Fruit fly (Drosophila melanogaster) whole organism, embryonic: Measurements from ENCODE around the gene CG8312.

Source experiments
- Atf-2 ChIP-seq: fragments of 200-800 bp; sonication (Bioruptor generic); optimal IDR thresholded peaks from 2 replicates; lab custom pipeline; 2016; ENCODE audit warnings: missing biosample characterization, missing genetic modification characterization
- CG11560 ChIP-seq: fragments of 200-800 bp; sonication (Bioruptor generic); IDR thresholded peaks from 3 replicates; pipeline ENCODE4 v1.3.6; 2022; ENCODE audit warnings: missing biosample characterization, missing genetic modification characterization
- CG13296 ChIP-seq: fragments of 200-800 bp; sonication (Bioruptor generic); optimal IDR thresholded peaks from 3 replicates; lab custom pipeline; 2018; ENCODE audit warnings: missing biosample characterization, mild to moderate bottlenecking, missing genetic modification characterization
- CG14441 ChIP-seq: fragments of 200-800 bp; sonication (Bioruptor generic); IDR thresholded peaks from 2 replicates; pipeline ENCODE4 v1.3.6; 2022; ENCODE audit warnings: missing biosample characterization, missing genetic modification characterization
- CG15011 ChIP-seq: fragments of 200-800 bp; sonication (Bioruptor generic); optimal IDR thresholded peaks from 3 replicates; lab custom pipeline; 2018; ENCODE audit warnings: missing biosample characterization, mild to moderate bottlenecking, missing genetic modification characterization
- CG15696 ChIP-seq: fragments of 200-800 bp; sonication (Bioruptor generic); optimal IDR thresholded peaks from 2 replicates; lab custom pipeline; 2019; ENCODE audit warnings: missing biosample characterization, mild to moderate bottlenecking, missing genetic modification characterization, moderate library complexity
- CG17328 ChIP-seq: fragments of 200-800 bp; sonication (Bioruptor generic); IDR thresholded peaks from 2 replicates; pipeline ENCODE4 v1.3.6; 2022; ENCODE audit warnings: missing biosample characterization, missing genetic modification characterization
- CG17385 ChIP-seq: fragments of 200-800 bp; sonication (Bioruptor generic); optimal IDR thresholded peaks from 3 replicates; lab custom pipeline; 2018; ENCODE audit warnings: missing biosample characterization, mild to moderate bottlenecking, missing genetic modification characterization
- CG17912 ChIP-seq: fragments of 200-800 bp; sonication (Bioruptor generic); optimal IDR thresholded peaks from 2 replicates; lab custom pipeline; 2018; ENCODE audit warnings: missing biosample characterization, mild to moderate bottlenecking, missing genetic modification characterization
- CG3163 ChIP-seq: fragments of 200-800 bp; sonication (Bioruptor generic); optimal IDR thresholded peaks from 3 replicates; lab custom pipeline; 2016; ENCODE audit warnings: missing biosample characterization, missing genetic modification characterization
- CG32772 ChIP-seq: fragments of 200-800 bp; sonication (Bioruptor generic); IDR thresholded peaks from 2 replicates; pipeline ENCODE4 v1.3.6; 2022; ENCODE audit warnings: missing biosample characterization, missing genetic modification characterization
- CG34376 ChIP-seq: fragments of 200-800 bp; sonication (Bioruptor generic); optimal IDR thresholded peaks from 2 replicates; lab custom pipeline; 2018; ENCODE audit warnings: missing biosample characterization, mild to moderate bottlenecking, missing genetic modification characterization
- CG34422 ChIP-seq: fragments of 200-800 bp; sonication (Bioruptor generic); IDR thresholded peaks from 3 replicates; pipeline ENCODE4 v1.3.6; 2022; ENCODE audit warnings: missing biosample characterization, missing genetic modification characterization
- CG4820 ChIP-seq: fragments of 200-800 bp; sonication (Bioruptor generic); optimal IDR thresholded peaks from 3 replicates; lab custom pipeline; 2016; ENCODE audit warnings: missing biosample characterization, missing genetic modification characterization
- CG5245 ChIP-seq: fragments of 200-800 bp; sonication (Bioruptor generic); optimal IDR thresholded peaks from 3 replicates; lab custom pipeline; 2016; ENCODE audit warnings: missing biosample characterization, missing genetic modification characterization
- CG6254 ChIP-seq: fragments of 200-800 bp; sonication (Bioruptor generic); optimal IDR thresholded peaks from 3 replicates; lab custom pipeline; 2017; ENCODE audit warnings: mild to moderate bottlenecking, missing biosample characterization, missing genetic modification reagents, missing genetic modification characterization
- CG6654 ChIP-seq: fragments of 200-800 bp; sonication (Bioruptor generic); optimal IDR thresholded peaks from 2 replicates; lab custom pipeline; 2017; ENCODE audit warnings: missing biosample characterization, mild to moderate bottlenecking, missing genetic modification characterization
- CG6791 ChIP-seq: fragments of 200-800 bp; sonication (Bioruptor generic); IDR thresholded peaks from 3 replicates; pipeline ENCODE4 v1.3.6; 2022; ENCODE audit warnings: missing biosample characterization, missing genetic modification characterization; ENCODE audit not compliant: partially characterized antibody
- CG9437 ChIP-seq: fragments of 200-800 bp; sonication (Bioruptor generic); optimal IDR thresholded peaks from 2 replicates; lab custom pipeline; 2018; ENCODE audit warnings: missing biosample characterization, mild to moderate bottlenecking, missing genetic modification characterization
- Dref ChIP-seq: fragments of 200-800 bp; sonication (Bioruptor generic); IDR thresholded peaks from 2 replicates; pipeline ENCODE4 v1.3.6; 2022; ENCODE audit warnings: missing biosample characterization, missing genetic modification characterization
- E2f1 ChIP-seq: fragments of 200-800 bp; sonication (Bioruptor generic); IDR thresholded peaks from 2 replicates; pipeline ENCODE4 v1.3.6; 2022; ENCODE audit warnings: missing biosample characterization, missing genetic modification characterization
- ERR ChIP-seq: fragments of 200-800 bp; sonication (Bioruptor generic); optimal IDR thresholded peaks from 2 replicates; lab custom pipeline; 2016; ENCODE audit warnings: missing biosample characterization, missing genetic modification characterization
- HmgZ ChIP-seq: fragments of 200-800 bp; sonication (Bioruptor generic); optimal IDR thresholded peaks from 2 replicates; lab custom pipeline; 2018; ENCODE audit warnings: missing biosample characterization, mild to moderate bottlenecking, missing genetic modification characterization
- Lhr ChIP-seq: fragments of 200-800 bp; sonication (Bioruptor generic); optimal IDR thresholded peaks from 3 replicates; lab custom pipeline; 2017; ENCODE audit warnings: mild to moderate bottlenecking, missing biosample characterization, missing genetic modification reagents, missing genetic modification characterization
- MBD-R2 ChIP-seq: fragments of 200-800 bp; sonication (Bioruptor generic); IDR thresholded peaks from 2 replicates; pipeline ENCODE4 v1.3.6; 2022; ENCODE audit warnings: missing biosample characterization, missing genetic modification characterization
- MESR4 ChIP-seq: fragments of 200-800 bp; sonication (Bioruptor generic); optimal IDR thresholded peaks from 2 replicates; lab custom pipeline; 2018; ENCODE audit warnings: missing biosample characterization, mild to moderate bottlenecking, missing genetic modification characterization, moderate library complexity
- Max ChIP-seq: fragments of 200-800 bp; sonication (Bioruptor generic); optimal IDR thresholded peaks from 2 replicates; lab custom pipeline; 2016; ENCODE audit warnings: missing biosample characterization, mild to moderate bottlenecking, missing genetic modification characterization
- Med ChIP-seq: fragments of 200-800 bp; sonication (Bioruptor generic); peaks from one replicate; lab custom pipeline; 2016; ENCODE audit warnings: missing biosample characterization, missing genetic modification characterization, mild to moderate bottlenecking, inconsistent platforms, moderate library complexity
- PHDP ChIP-seq: fragments of 200-800 bp; sonication (Bioruptor generic); optimal IDR thresholded peaks from 3 replicates; lab custom pipeline; 2018; ENCODE audit warnings: missing biosample characterization, mild to moderate bottlenecking, missing genetic modification characterization, moderate library complexity
- bigmax ChIP-seq: fragments of 200-800 bp; sonication (Bioruptor generic); optimal IDR thresholded peaks from 2 replicates; lab custom pipeline; 2018; ENCODE audit warnings: missing biosample characterization, mild to moderate bottlenecking, missing genetic modification characterization
- br ChIP-seq: fragments of >200 bp; optimal IDR thresholded peaks from 2 replicates; lab custom pipeline; 2017
- croc ChIP-seq: fragments of 200-800 bp; sonication (Bioruptor generic); conservative IDR thresholded peaks from 3 replicates; pipeline ENCODE4 v1.3.6; 2022; ENCODE audit warnings: missing biosample characterization, missing genetic modification characterization
- dm ChIP-seq: fragments of 200-800 bp; sonication (Bioruptor generic); optimal IDR thresholded peaks from 3 replicates; lab custom pipeline; 2016; ENCODE audit warnings: missing biosample characterization, missing genetic modification characterization
- dpn ChIP-seq, 2 experiments: fragments of 200-800 bp; sonication (Bioruptor generic); optimal IDR thresholded peaks; 3 replicates each; lab custom pipeline; 2016; ENCODE audit warnings: missing biosample characterization in 2 of 2, missing genetic modification characterization in 2 of 2
- emc ChIP-seq: fragments of 200-800 bp; sonication (Bioruptor generic); optimal IDR thresholded peaks from 2 replicates; lab custom pipeline; 2016; ENCODE audit warnings: missing biosample characterization, missing genetic modification characterization
- fu2 ChIP-seq: fragments of 200-800 bp; sonication (Bioruptor generic); optimal IDR thresholded peaks from 2 replicates; lab custom pipeline; 2016; ENCODE audit warnings: missing biosample characterization, missing genetic modification characterization
- gfzf ChIP-seq: fragments of 200-800 bp; sonication (Bioruptor generic); optimal IDR thresholded peaks from 2 replicates; lab custom pipeline; 2016; ENCODE audit warnings: missing biosample characterization, mild to moderate bottlenecking, missing genetic modification characterization, moderate library complexity
- jumu ChIP-seq: fragments of 200-800 bp; sonication (Bioruptor generic); optimal IDR thresholded peaks from 3 replicates; lab custom pipeline; 2016; ENCODE audit warnings: missing biosample characterization, missing genetic modification characterization
- klu ChIP-seq: fragments of 200-800 bp; sonication (Bioruptor generic); IDR thresholded peaks from 2 replicates; pipeline ENCODE4 v1.3.6; 2022; ENCODE audit warnings: missing biosample characterization, missing genetic modification characterization
- mirr ChIP-seq: fragments of 200-800 bp; sonication (Bioruptor generic); optimal IDR thresholded peaks from 3 replicates; lab custom pipeline; 2018; ENCODE audit warnings: missing biosample characterization, mild to moderate bottlenecking, missing genetic modification characterization
- nau ChIP-seq: fragments of 200-800 bp; sonication (Bioruptor generic); optimal IDR thresholded peaks from 3 replicates; lab custom pipeline; 2017; ENCODE audit warnings: missing biosample characterization, mild to moderate bottlenecking, missing genetic modification characterization, missing genetic modification reagents
- nerfin-1 ChIP-seq: fragments of 200-800 bp; sonication (Bioruptor generic); optimal IDR thresholded peaks from 3 replicates; lab custom pipeline; 2019; ENCODE audit warnings: missing biosample characterization, mild to moderate bottlenecking, missing genetic modification characterization, moderate library complexity
- nom ChIP-seq: fragments of 200-800 bp; sonication (Bioruptor generic); optimal IDR thresholded peaks from 2 replicates; lab custom pipeline; 2017; ENCODE audit warnings: missing biosample characterization, missing genetic modification characterization, mild to moderate bottlenecking, moderate library complexity, missing genetic modification reagents
- pros ChIP-seq: fragments of 200-800 bp; sonication (Bioruptor generic); optimal IDR thresholded peaks from 3 replicates; lab custom pipeline; 2019; ENCODE audit warnings: missing biosample characterization, mild to moderate bottlenecking, missing genetic modification characterization, moderate library complexity
- pzg ChIP-seq: fragments of 200-800 bp; sonication (Bioruptor generic); optimal IDR thresholded peaks from 3 replicates; lab custom pipeline; 2018; ENCODE audit warnings: missing biosample characterization, mild to moderate bottlenecking, missing genetic modification characterization, moderate library complexity
- scrt ChIP-seq: fragments of 200-800 bp; sonication (Bioruptor generic); optimal IDR thresholded peaks from 2 replicates; lab custom pipeline; 2018; ENCODE audit warnings: missing biosample characterization, mild to moderate bottlenecking, missing genetic modification characterization, moderate library complexity
- sd ChIP-seq: fragments of 200-800 bp; sonication (Bioruptor generic); optimal IDR thresholded peaks from 3 replicates; lab custom pipeline; 2018; ENCODE audit warnings: missing biosample characterization, mild to moderate bottlenecking, missing genetic modification characterization, moderate library complexity
- sens ChIP-seq: fragments of 200-800 bp; sonication (Bioruptor generic); peaks from one replicate; lab custom pipeline; 2016; ENCODE audit warnings: missing biosample characterization, missing genetic modification characterization
- sug ChIP-seq: fragments of 200-800 bp; optimal IDR thresholded peaks from 2 replicates; lab custom pipeline; 2019; ENCODE audit warnings: missing biosample characterization, mild to moderate bottlenecking, missing genetic modification characterization, moderate library complexity
- tgo ChIP-seq: fragments of 200-800 bp; sonication (Bioruptor generic); IDR thresholded peaks from 3 replicates; pipeline ENCODE4 v1.3.6; 2022; ENCODE audit warnings: missing biosample characterization, missing genetic modification characterization
- tio ChIP-seq: fragments of 200-800 bp; sonication (Bioruptor generic); optimal IDR thresholded peaks from 2 replicates; lab custom pipeline; 2017; ENCODE audit warnings: missing biosample characterization, missing genetic modification characterization, inconsistent platforms
- wek ChIP-seq: fragments of 200-800 bp; sonication (Bioruptor generic); optimal IDR thresholded peaks from 3 replicates; lab custom pipeline; 2018; ENCODE audit warnings: missing biosample characterization, mild to moderate bottlenecking, missing genetic modification characterization, moderate library complexity

Gene CG8312

DNA sequence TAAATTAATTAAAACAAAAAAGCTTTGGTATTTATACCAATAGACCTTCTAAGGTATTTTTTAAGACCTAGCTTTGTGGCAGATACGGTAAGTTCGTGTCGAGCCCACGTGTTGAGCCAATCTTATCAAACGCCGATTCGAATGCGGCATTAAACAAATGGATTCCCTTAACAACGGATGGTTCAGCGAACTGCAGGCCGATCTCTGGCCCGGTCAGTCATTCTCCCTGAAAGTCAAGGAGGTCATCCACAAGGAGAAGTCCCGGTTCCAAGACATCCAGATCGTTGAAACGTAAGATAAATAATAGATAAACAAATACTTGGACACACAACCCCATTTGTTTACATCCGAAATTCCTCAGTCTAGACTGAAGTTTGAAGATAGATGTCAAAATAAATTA is 40.5 kb downstream of the CG8312 start, which contains the start of gene SpdS:
SpdS (plus strand) TSS at position 78 of the 400 bp plus-strand sequence.
- TF ChIP-seq sd (tag; lab: Kevin White, UChicago) (peak; percentile 81), scrt (GFP tag; lab: Kevin White, UChicago) (peak; percentile 84), nau (peak; percentile 18), CG32772 (no peak), MBD-R2 (GFP tag; lab: Robert Waterston, UW) (0 out of 2 replicates have a peak, but pooled peaks have one; percentile 18), CG34422 (GFP tag; lab: Robert Waterston, UW) (peak; percentile 72; the same call in 1 of the 3 replicates), pzg (GFP tag; lab: Kevin White, UChicago) (peak; percentile 35), CG6654 (GFP tag; lab: Kevin White, UChicago) (no peak), gfzf (peak; percentile 57), CG6791 (no peak), CG14441 (GFP tag; lab: Robert Waterston, UW) (no peak), CG11560 (tag; lab: Robert Waterston, UW) (no peak), CG17385 (GFP tag; lab: Kevin White, UChicago) (peak; percentile 5), Atf-2 (GFP tag; lab: Kevin White, UChicago) (no peak), CG9437 (GFP tag; lab: Kevin White, UChicago) (no peak), sug (tag; lab: Kevin White, UChicago) (peak; percentile 10), HmgZ (peak; percentile 21), Max (GFP tag; lab: Kevin White, UChicago) (peak; percentile 83), CG5245 (GFP tag; lab: Kevin White, UChicago) (no peak), CG34376 (peak; percentile 28), mirr (no peak), nom (GFP tag; lab: Kevin White, UChicago) (no peak), tio (GFP tag; lab: Kevin White, UChicago) (no peak), bigmax (no peak), PHDP (tag; lab: Kevin White, UChicago) (peak; percentile 22), sens (GFP tag; lab: Kevin White, UChicago) (peak; percentile 62), emc (GFP tag; lab: Kevin White, UChicago) (no peak), CG6254 (GFP tag; lab: Kevin White, UChicago) (no peak), jumu (no peak), Lhr (GFP tag; lab: Kevin White, UChicago) (no peak), Med (GFP tag; lab: Kevin White, UChicago) (peak; percentile 78), MESR4 (GFP tag; lab: Kevin White, UChicago) (peak; percentile 26), CG4820 (GFP tag; lab: Kevin White, UChicago) (no peak), CG15011 (no peak), wek (GFP tag; lab: Kevin White, UChicago) (peak; percentile 23), dm (GFP tag; lab: Kevin White, UChicago) (peak; percentile 78), dpn (GFP tag; optimal IDR thresholded peaks at IDR 0.05; lab: Kevin White, UChicago) (no peak), CG17328 (no peak), ERR (GFP tag; lab: Kevin White, UChicago) (peak; percentile 79), CG13296 (peak; percentile 30), tgo (no peak), E2f1 (GFP tag; lab: Robert Waterston, UW) (no peak), br (lab: Kevin White, UChicago) (no peak), nerfin-1 (tag; lab: Kevin White, UChicago) (peak; percentile 29), CG17912 (no peak), klu (GFP tag; lab: Robert Waterston, UW) (no peak), croc (GFP tag; lab: Robert Waterston, UW) (no peak), CG3163 (GFP tag; lab: Kevin White, UChicago) (no peak), CG15696 (no peak), Dref (GFP tag; lab: Robert Waterston, UW) (no peak), pros (GFP tag; lab: Kevin White, UChicago) (peak; percentile 15), fu2 (GFP tag; lab: Kevin White, UChicago) (no peak)
